Fruit fly (Drosophila melanogaster): ENCODE results near the gene AANATL2.

DNA sequence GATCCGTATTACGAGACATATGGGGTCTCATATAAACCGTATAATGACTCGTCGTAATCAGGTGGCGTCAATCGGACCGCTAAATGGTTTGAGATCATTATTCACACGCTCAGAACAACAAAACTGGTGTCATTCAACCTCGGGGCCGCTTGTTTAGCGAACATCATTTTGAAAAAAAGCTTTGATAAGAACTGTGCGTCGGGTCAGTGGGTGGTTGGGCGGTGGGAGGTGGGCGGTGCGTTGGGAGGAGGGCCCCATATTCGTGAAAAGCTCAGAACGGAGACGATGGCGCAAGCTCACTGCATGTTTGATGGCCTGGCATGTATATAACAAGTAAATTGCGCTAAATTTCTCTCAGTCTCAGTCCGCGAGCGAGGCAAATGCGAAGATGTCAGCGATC, at the start of gene AANATL2:
- TF ChIP-seq CG14711 (tag; optimal IDR thresholded peaks at IDR 0.05): no peak
- no peak for TF ChIP-seq Mnt (GFP tag; optimal IDR thresholded peaks at IDR 0.05)
- no peak for TF ChIP-seq kay (GFP tag; ENCODE audit: borderline replicate concordance)
- no peak for TF ChIP-seq cic (GFP tag; optimal IDR thresholded peaks at IDR 0.05)
- no peak for TF ChIP-seq bab1 (GFP tag; optimal IDR thresholded peaks at IDR 0.05)
- no peak for TF ChIP-seq Clk (GFP tag; optimal IDR thresholded peaks at IDR 0.05)
